Worm (Caenorhabditis elegans) whole organism, early embryonic: ENCODE measurements around the gene C36C9.6.

Source experiments
- F13C5.2 ChIP-seq: sonication (generic microtip); optimal IDR thresholded peaks from 2 replicates; lab custom pipeline; 2017; ENCODE audit warnings: mild to moderate bottlenecking, missing genetic modification characterization, inconsistent platforms, missing compliant biosample characterization
- aly-1 ChIP-seq: sonication (generic microtip); optimal IDR thresholded peaks from 2 replicates; lab custom pipeline; 2016; ENCODE audit warnings: missing genetic modification characterization, missing compliant biosample characterization
- ama-1 ChIP-seq: fragments of 150-350 bp; optimal IDR thresholded peaks from 2 replicates; lab custom pipeline; 2014
- ceh-13 ChIP-seq: fragments of 200-800 bp; sonication (Bioruptor generic); optimal IDR thresholded peaks from 2 replicates; lab custom pipeline; 2018; ENCODE audit warnings: mild to moderate bottlenecking, missing genetic modification characterization, missing compliant biosample characterization
- ceh-36 ChIP-seq: sonication (generic microtip); optimal IDR thresholded peaks from 2 replicates; lab custom pipeline; 2016; ENCODE audit warnings: missing genetic modification characterization, inconsistent platforms, missing compliant biosample characterization
- flt-1 ChIP-seq: fragments of 200-800 bp; sonication (Bioruptor generic); IDR thresholded peaks from 2 replicates; pipeline ENCODE4 v1.3.6; 2022; ENCODE audit warnings: missing genetic modification characterization, missing compliant biosample characterization
- hmbx-1 ChIP-seq: sonication (generic microtip); optimal IDR thresholded peaks from 2 replicates; lab custom pipeline; 2016; ENCODE audit warnings: mild to moderate bottlenecking, missing genetic modification characterization, missing compliant biosample characterization
- hmg-4 ChIP-seq: fragments of 200-800 bp; sonication (Bioruptor generic); optimal IDR thresholded peaks from 2 replicates; lab custom pipeline; 2018; ENCODE audit warnings: mild to moderate bottlenecking, missing genetic modification characterization, missing compliant biosample characterization
- pes-1 ChIP-seq: fragments of 200-800 bp; sonication (Bioruptor generic); IDR thresholded peaks from 2 replicates; pipeline ENCODE4 v1.3.6; 2022; ENCODE audit warnings: missing genetic modification reagents, missing genetic modification characterization, missing compliant biosample characterization
- scrt-1 ChIP-seq: fragments of 200-800 bp; sonication (Bioruptor generic); IDR thresholded peaks from 2 replicates; pipeline ENCODE4 v1.3.6; 2022; ENCODE audit warnings: missing genetic modification characterization, missing compliant biosample characterization
- sea-1 ChIP-seq: fragments of 200-800 bp; sonication (Bioruptor generic); conservative IDR thresholded peaks from 2 replicates; pipeline ENCODE4 v1.3.6; 2022; ENCODE audit warnings: missing genetic modification characterization, missing compliant biosample characterization
- tbx-37 ChIP-seq: fragments of 200-800 bp; sonication (Bioruptor generic); conservative IDR thresholded peaks from 2 replicates; pipeline ENCODE4 v1.3.6; 2022; ENCODE audit warnings: missing genetic modification reagents, missing genetic modification characterization, missing compliant biosample characterization
- tra-4 ChIP-seq: sonication (generic microtip); optimal IDR thresholded peaks from 2 replicates; lab custom pipeline; 2017; ENCODE audit warnings: missing genetic modification characterization, missing compliant biosample characterization

DNA sequence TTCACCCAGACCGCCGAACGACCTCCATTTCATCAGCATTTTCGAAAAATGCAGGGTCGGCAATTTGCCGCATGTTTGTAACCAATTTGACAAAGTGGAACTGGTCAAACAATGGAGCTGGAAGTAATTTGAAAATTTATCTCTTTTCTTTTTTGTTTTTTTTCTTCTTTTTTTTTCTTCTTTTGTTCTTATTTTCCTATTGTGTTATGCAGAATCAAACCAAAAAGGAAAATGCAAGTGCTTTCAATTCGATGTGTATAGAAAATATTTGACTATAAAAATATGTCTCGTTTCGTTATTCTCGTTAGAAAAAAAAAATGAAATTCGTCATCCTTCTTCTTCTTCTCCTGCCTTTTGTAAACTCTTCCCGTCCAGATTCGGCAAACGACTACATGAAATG lies 46.8 kb upstream of the C36C9.6 start, which contains the start of gene F07G6.10:
- TF ChIP-seq hmbx-1 (tag; lab: Kevin White, UChicago) (no peak), flt-1 (GFP tag; lab: Robert Waterston, UW) (no peak), ceh-36 (tag; lab: Kevin White, UChicago) (no peak), scrt-1 (GFP tag; lab: Robert Waterston, UW) (no peak), ceh-13 (GFP tag; lab: Kevin White, UChicago) (no peak), ama-1 (no peak), tra-4 (tag; lab: Kevin White, UChicago) (no peak), tbx-37 (no peak), pes-1 (no peak), sea-1 (GFP tag; lab: Robert Waterston, UW) (no peak), aly-1 (no peak), hmg-4 (GFP tag; lab: Kevin White, UChicago) (no peak), F13C5.2 (no peak)
